Fruit fly (Drosophila melanogaster): ENCODE results near the gene bru2.
A peak's percentile ranks its signal among the peaks of the same experiment; 100 is the strongest.

Gene bru2

DNA sequence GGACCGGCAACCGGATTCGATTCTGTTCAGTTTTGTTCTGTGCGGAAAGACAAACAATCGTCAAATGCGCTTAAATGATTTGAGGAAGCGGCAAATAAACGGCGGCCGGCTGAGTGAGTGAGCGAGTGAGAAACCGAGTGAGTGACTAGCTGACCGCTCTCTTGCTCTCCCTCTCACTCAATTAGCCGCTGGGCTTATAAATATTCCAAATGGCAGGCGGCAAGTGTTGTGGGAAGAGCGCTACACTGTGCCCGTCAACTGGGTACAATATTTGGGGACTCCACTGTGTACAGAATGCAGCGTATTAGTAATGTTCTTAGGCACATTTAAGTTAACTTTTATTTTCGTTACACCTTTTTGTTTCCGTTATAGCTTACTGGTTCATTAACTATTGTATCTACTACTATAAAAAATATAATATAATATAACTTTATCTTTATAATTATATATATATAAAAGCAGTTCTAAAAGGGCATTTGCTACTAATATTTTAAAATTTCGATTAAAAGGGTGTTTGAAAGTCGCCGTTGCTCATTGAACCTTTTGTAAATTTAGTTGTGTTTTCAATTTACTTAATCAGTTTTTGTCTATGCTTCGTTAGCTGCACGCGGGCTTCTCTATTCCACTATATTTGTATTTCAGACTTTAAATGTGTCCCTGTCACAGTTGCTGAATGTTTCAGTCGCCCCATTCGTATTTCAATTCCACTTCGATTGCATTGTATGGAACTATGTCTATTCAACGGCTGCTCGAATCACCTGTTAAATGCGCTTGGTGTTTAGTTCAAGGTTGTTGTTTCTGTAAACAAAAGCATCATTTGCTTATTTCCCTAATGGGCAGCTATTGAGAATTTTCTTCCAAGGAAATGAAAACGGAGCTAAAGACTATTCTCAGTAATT, 78.0 kb downstream of the bru2 start (continued):
- TF ChIP-seq gcm (GFP tag; optimal IDR thresholded peaks at IDR 0.05) (peak; percentile 18), sr (GFP tag; IDR thresholded peaks at IDR 0.05) (no peak), Vsx1 (GFP tag; optimal IDR thresholded peaks at IDR 0.05) (peak; percentile 71), lab (GFP tag; optimal IDR thresholded peaks at IDR 0.05) (peak; percentile 36), CG18262 (tag; optimal IDR thresholded peaks at IDR 0.05) (peak; percentile 10), lilli (GFP tag; optimal IDR thresholded peaks at IDR 0.05) (peak; percentile 15), Rfx (GFP tag; IDR thresholded peaks at IDR 0.05) (peak; percentile 55), CG17802 (tag; optimal IDR thresholded peaks at IDR 0.05) (no peak), CG11695 (GFP tag; IDR thresholded peaks at IDR 0.05) (no peak), Opbp (GFP tag; IDR thresholded peaks at IDR 0.05; ENCODE audit: partially characterized antibody) (0 out of 3 replicates have a peak, but pooled peaks have one; percentile 11), ham (GFP tag; IDR thresholded peaks at IDR 0.05) (no peak), Dp (GFP tag; optimal IDR thresholded peaks at IDR 0.05) (no peak), CG17829 (tag; optimal IDR thresholded peaks at IDR 0.05) (no peak), CG10565 (GFP tag; optimal IDR thresholded peaks at IDR 0.05) (no peak), CG12155 (GFP tag; optimal IDR thresholded peaks at IDR 0.05) (no peak), CG17568 (GFP tag; optimal IDR thresholded peaks at IDR 0.05) (no peak), CTCF (GFP tag; optimal IDR thresholded peaks at IDR 0.05) (no peak), sna (GFP tag; IDR thresholded peaks at IDR 0.05; ENCODE audit: partially characterized antibody) (no peak), nau (GFP tag; optimal IDR thresholded peaks at IDR 0.05) (no peak), h (optimal IDR thresholded peaks at IDR 0.05) (no peak), HmgZ (tag; optimal IDR thresholded peaks at IDR 0.05) (no peak), CG14710 (tag; optimal IDR thresholded peaks at IDR 0.05) (no peak), CG12104 (GFP tag; optimal IDR thresholded peaks at IDR 0.05) (no peak), bbx (GFP tag; IDR thresholded peaks at IDR 0.05; ENCODE audit: partially characterized antibody) (no peak; the same call in 1 of the 2 replicates), tna (GFP tag; IDR thresholded peaks at IDR 0.05; ENCODE audit: partially characterized antibody) (no peak; the same call in 1 of the 2 replicates), dpn (GFP tag; optimal IDR thresholded peaks at IDR 0.05) (peak in 1 of 2 experiments; percentile 30), CG1602 (GFP tag; optimal IDR thresholded peaks at IDR 0.05) (no peak), CG13624 (GFP tag; optimal IDR thresholded peaks at IDR 0.05) (no peak), p53 (GFP tag; optimal IDR thresholded peaks at IDR 0.05) (no peak), knrl (GFP tag; IDR thresholded peaks at IDR 0.05; ENCODE audit: partially characterized antibody) (0 out of 3 replicates have a peak, but pooled peaks have one; percentile 11), Doc3 (GFP tag; IDR thresholded peaks at IDR 0.05; ENCODE audit: partially characterized antibody) (no peak; the same call in 2 of the 3 replicates), HLHmδ (GFP tag; optimal IDR thresholded peaks at IDR 0.05) (no peak), schlank (tag; optimal IDR thresholded peaks at IDR 0.05) (no peak), CG2202 (tag; optimal IDR thresholded peaks at IDR 0.05) (no peak), Dip3 (GFP tag; optimal IDR thresholded peaks at IDR 0.05) (no peak), ab (GFP tag; optimal IDR thresholded peaks at IDR 0.05) (no peak), CoRest (tag; optimal IDR thresholded peaks at IDR 0.05) (no peak), CG10543 (GFP tag; optimal IDR thresholded peaks at IDR 0.05) (no peak), Ravus (GFP tag; IDR thresholded peaks at IDR 0.05) (no peak), CG7556 (GFP tag; optimal IDR thresholded peaks at IDR 0.05) (peak; percentile 31), grn (GFP tag; optimal IDR thresholded peaks at IDR 0.05) (no peak), pb (GFP tag; optimal IDR thresholded peaks at IDR 0.05) (no peak), Sox102F (GFP tag; optimal IDR thresholded peaks at IDR 0.05) (peak; percentile 9), CG43689 (GFP tag; IDR thresholded peaks at IDR 0.05) (no peak), vvl (GFP tag; IDR thresholded peaks at IDR 0.05) (peak; percentile 88), mirr (GFP tag; optimal IDR thresholded peaks at IDR 0.05) (no peak), CG34376 (GFP tag; optimal IDR thresholded peaks at IDR 0.05) (no peak), CG8765 (GFP tag; IDR thresholded peaks at IDR 0.05) (no peak), tap (tag; optimal IDR thresholded peaks at IDR 0.05) (no peak)

All from whole organism, embryonic.